Fruit fly (Drosophila melanogaster): ENCODE measurements around the gene DCAF12.

The DCAF12 gene

dm6 chr3R:12016828-12017280 lies at the start of gene DCAF12, which contains the start of gene Spt3:
Gene DCAF12 (minus strand): TSS chr3R:12017031.
Gene Spt3 (plus strand): TSS chr3R:12017156.
- TF ChIP-seq Crg-1 (GFP tag; optimal IDR thresholded peaks at IDR 0.05) (no peak), CG5204 (GFP tag; optimal IDR thresholded peaks at IDR 0.05) (no peak), tj (GFP tag; optimal IDR thresholded peaks at IDR 0.05) (peak; percentile 8), toe (GFP tag; optimal IDR thresholded peaks at IDR 0.05) (peak; percentile 75), ovo (GFP tag; optimal IDR thresholded peaks at IDR 0.05) (peak; percentile 34), Hr96 (GFP tag; optimal IDR thresholded peaks at IDR 0.05) (peak; percentile 47), Clk (GFP tag; optimal IDR thresholded peaks at IDR 0.05) (peak; percentile 32), kay (GFP tag; ENCODE audit: borderline replicate concordance) (no peak), CG7045 (GFP tag; optimal IDR thresholded peaks at IDR 0.05) (peak; percentile 55), CG14711 (tag; optimal IDR thresholded peaks at IDR 0.05) (peak; percentile 53), cnc (optimal IDR thresholded peaks at IDR 0.05) (no peak), CG12768 (GFP tag; optimal IDR thresholded peaks at IDR 0.05) (peak; percentile 48), CG1620 (GFP tag; optimal IDR thresholded peaks at IDR 0.05) (no peak), pad (GFP tag; optimal IDR thresholded peaks at IDR 0.05) (peak; percentile 47), cic (GFP tag; optimal IDR thresholded peaks at IDR 0.05) (no peak), bab1 (GFP tag; optimal IDR thresholded peaks at IDR 0.05) (peak; percentile 66), Mnt (GFP tag; optimal IDR thresholded peaks at IDR 0.05) (peak; percentile 14), CG7101 (tag; optimal IDR thresholded peaks at IDR 0.05) (peak; percentile 49), CG11617 (GFP tag; optimal IDR thresholded peaks at IDR 0.05) (peak; percentile 54), CG33017 (tag; optimal IDR thresholded peaks at IDR 0.05) (peak; percentile 5)

dm6 chr3R:12062844-12063243 lies 46.0 kb upstream of the DCAF12 start, which contains the start of gene CG14740:
Gene CG14740 (minus strand): TSS chr3R:12062944.
- no peak for TF ChIP-seq cic (GFP tag; optimal IDR thresholded peaks at IDR 0.05)
- no peak for TF ChIP-seq pad (GFP tag; optimal IDR thresholded peaks at IDR 0.05)
- TF ChIP-seq toe (GFP tag; optimal IDR thresholded peaks at IDR 0.05): no peak
- no peak for TF ChIP-seq CG11617 (GFP tag; optimal IDR thresholded peaks at IDR 0.05)
- no peak for TF ChIP-seq kay (GFP tag; ENCODE audit: borderline replicate concordance)
- no peak for TF ChIP-seq Mnt (GFP tag; optimal IDR thresholded peaks at IDR 0.05)
- TF ChIP-seq bab1 (GFP tag; optimal IDR thresholded peaks at IDR 0.05): no peak
- TF ChIP-seq Clk (GFP tag; optimal IDR thresholded peaks at IDR 0.05): no peak
- no peak for TF ChIP-seq CG5204 (GFP tag; optimal IDR thresholded peaks at IDR 0.05)
- no peak for TF ChIP-seq CG7101 (tag; optimal IDR thresholded peaks at IDR 0.05)
- no peak for TF ChIP-seq ovo (GFP tag; optimal IDR thresholded peaks at IDR 0.05)

- TF ChIP-seq Clk (GFP tag; optimal IDR thresholded peaks at IDR 0.05) (no peak), cic (GFP tag; optimal IDR thresholded peaks at IDR 0.05) (no peak), CG1620 (GFP tag; optimal IDR thresholded peaks at IDR 0.05) (no peak), pad (GFP tag; optimal IDR thresholded peaks at IDR 0.05) (no peak), kay (GFP tag; ENCODE audit: borderline replicate concordance) (no peak), bab1 (GFP tag; optimal IDR thresholded peaks at IDR 0.05) (no peak), Mnt (GFP tag; optimal IDR thresholded peaks at IDR 0.05) (no peak), CG7101 (tag; optimal IDR thresholded peaks at IDR 0.05) (no peak), toe (GFP tag; optimal IDR thresholded peaks at IDR 0.05) (no peak), ovo (GFP tag; optimal IDR thresholded peaks at IDR 0.05) (no peak), CG7045 (GFP tag; optimal IDR thresholded peaks at IDR 0.05) (no peak)
These were observed 32.3 kb upstream of the DCAF12 start, which contains the start of gene CG14739 for dm6 chr3R:12049113-12049512. Gene CG14739 (minus strand): TSS chr3R:12049213.

- no peak for TF ChIP-seq toe (GFP tag; optimal IDR thresholded peaks at IDR 0.05)
- no peak for TF ChIP-seq CG33017 (tag; optimal IDR thresholded peaks at IDR 0.05)
- no peak for TF ChIP-seq pad (GFP tag; optimal IDR thresholded peaks at IDR 0.05)
- no peak for TF ChIP-seq CG7101 (tag; optimal IDR thresholded peaks at IDR 0.05)
- no peak for TF ChIP-seq bab1 (GFP tag; optimal IDR thresholded peaks at IDR 0.05)
- TF ChIP-seq kay (GFP tag; ENCODE audit: borderline replicate concordance): no peak
- TF ChIP-seq CG7045 (GFP tag; optimal IDR thresholded peaks at IDR 0.05): no peak
- no peak for TF ChIP-seq Crg-1 (GFP tag; optimal IDR thresholded peaks at IDR 0.05)
- TF ChIP-seq CG14711 (tag; optimal IDR thresholded peaks at IDR 0.05): no peak
- no peak for TF ChIP-seq CG1620 (GFP tag; optimal IDR thresholded peaks at IDR 0.05)
- no peak for TF ChIP-seq CG11617 (GFP tag; optimal IDR thresholded peaks at IDR 0.05)
- TF ChIP-seq Mnt (GFP tag; optimal IDR thresholded peaks at IDR 0.05): no peak
- TF ChIP-seq Clk (GFP tag; optimal IDR thresholded peaks at IDR 0.05): no peak
- TF ChIP-seq Hr96 (GFP tag; optimal IDR thresholded peaks at IDR 0.05): no peak
- no peak for TF ChIP-seq tj (GFP tag; optimal IDR thresholded peaks at IDR 0.05)
- no peak for TF ChIP-seq cnc (optimal IDR thresholded peaks at IDR 0.05)
- no peak for TF ChIP-seq CG5204 (GFP tag; optimal IDR thresholded peaks at IDR 0.05)
- TF ChIP-seq cic (GFP tag; optimal IDR thresholded peaks at IDR 0.05): no peak
- TF ChIP-seq ovo (GFP tag; optimal IDR thresholded peaks at IDR 0.05): no peak
These were observed 23.4 kb upstream of the DCAF12 start, which contains the start of gene CG14736 for dm6 chr3R:12040228-12040627. Gene CG14736 (plus strand): TSS chr3R:12040528.

dm6 chr3R:12032842-12033241 lies 16.0 kb upstream of the DCAF12 start, which contains the start of gene ssp5:
Gene ssp5 (plus strand): TSS chr3R:12033142.
- TF ChIP-seq CG14711 (tag; optimal IDR thresholded peaks at IDR 0.05) (no peak), Hr96 (GFP tag; optimal IDR thresholded peaks at IDR 0.05) (no peak), CG5204 (GFP tag; optimal IDR thresholded peaks at IDR 0.05) (no peak), CG33017 (tag; optimal IDR thresholded peaks at IDR 0.05) (no peak), CG1620 (GFP tag; optimal IDR thresholded peaks at IDR 0.05) (no peak), CG11617 (GFP tag; optimal IDR thresholded peaks at IDR 0.05) (no peak), Mnt (GFP tag; optimal IDR thresholded peaks at IDR 0.05) (no peak), Clk (GFP tag; optimal IDR thresholded peaks at IDR 0.05) (no peak), toe (GFP tag; optimal IDR thresholded peaks at IDR 0.05) (no peak), pad (GFP tag; optimal IDR thresholded peaks at IDR 0.05) (no peak), Crg-1 (GFP tag; optimal IDR thresholded peaks at IDR 0.05) (no peak), cnc (optimal IDR thresholded peaks at IDR 0.05) (no peak)

- TF ChIP-seq kay (GFP tag; ENCODE audit: borderline replicate concordance) (no peak), CG7101 (tag; optimal IDR thresholded peaks at IDR 0.05) (no peak), CG7045 (GFP tag; optimal IDR thresholded peaks at IDR 0.05) (no peak), cnc (optimal IDR thresholded peaks at IDR 0.05) (no peak), pad (GFP tag; optimal IDR thresholded peaks at IDR 0.05) (no peak), CG33017 (tag; optimal IDR thresholded peaks at IDR 0.05) (no peak), toe (GFP tag; optimal IDR thresholded peaks at IDR 0.05) (no peak), bab1 (GFP tag; optimal IDR thresholded peaks at IDR 0.05) (no peak), CG1620 (GFP tag; optimal IDR thresholded peaks at IDR 0.05) (no peak), CG5204 (GFP tag; optimal IDR thresholded peaks at IDR 0.05) (no peak), Mnt (GFP tag; optimal IDR thresholded peaks at IDR 0.05) (no peak), cic (GFP tag; optimal IDR thresholded peaks at IDR 0.05) (no peak), Crg-1 (GFP tag; optimal IDR thresholded peaks at IDR 0.05) (no peak), CG14711 (tag; optimal IDR thresholded peaks at IDR 0.05) (no peak), CG12768 (GFP tag; optimal IDR thresholded peaks at IDR 0.05) (no peak), Hr96 (GFP tag; optimal IDR thresholded peaks at IDR 0.05) (no peak), ovo (GFP tag; optimal IDR thresholded peaks at IDR 0.05) (no peak), tj (GFP tag; optimal IDR thresholded peaks at IDR 0.05) (no peak), Clk (GFP tag; optimal IDR thresholded peaks at IDR 0.05) (no peak), CG11617 (GFP tag; optimal IDR thresholded peaks at IDR 0.05) (no peak)
These were observed 14.8 kb upstream of the DCAF12 start, which contains the start of the genes CG31358, CG42504 and CG42505 for dm6 chr3R:12031657-12032056. Gene CG31358 (minus strand): TSS chr3R:12031757. Gene CG42504 (minus strand): TSS chr3R:12031757. Gene CG42505 (minus strand): TSS chr3R:12031757.

Data from whole organism, adult.